Worm (Caenorhabditis elegans): ENCODE data around the gene sgk-1.

sgk-1 gene

DNA sequence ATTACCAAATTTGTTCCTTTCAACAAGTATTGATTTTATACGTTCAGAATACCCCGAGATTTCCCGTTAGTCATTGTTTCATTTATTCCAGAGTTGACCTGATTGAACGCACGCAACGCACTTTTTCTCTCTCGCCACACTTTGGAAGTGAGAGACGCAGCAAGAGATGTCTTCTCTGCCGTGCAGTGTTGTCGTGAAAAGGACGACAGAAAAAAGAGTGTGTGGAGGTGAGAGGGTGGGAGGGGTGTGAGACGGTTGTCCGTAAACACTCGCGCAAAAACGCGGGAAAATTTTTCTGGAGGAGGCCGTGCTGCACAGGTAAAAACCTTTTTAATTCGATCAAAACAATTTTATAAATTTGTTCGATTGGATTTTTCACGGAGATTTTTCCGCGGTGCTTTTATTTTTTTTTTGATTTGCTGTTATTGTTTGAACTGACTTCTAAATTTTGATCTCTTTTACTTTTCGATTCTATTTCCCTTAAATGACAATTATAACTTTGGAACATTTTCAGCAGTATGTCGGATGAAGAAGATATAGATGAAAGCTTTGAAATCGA lies 13.4 kb upstream of the sgk-1 start, which contains the start of gene sdc-1:
Gene sdc-1, plus strand, starts transcription at position 509 of the 559 bp plus-strand sequence.
- TF ChIP-seq rbr-2 (tag; optimal IDR thresholded peaks at IDR 0.05): peak; percentile 34
- no peak for TF ChIP-seq fos-1 (tag; optimal IDR thresholded peaks at IDR 0.05)
- TF ChIP-seq mxl-2 (GFP tag; conservative IDR thresholded peaks at IDR 0.05): no peak
- TF ChIP-seq lin-38 (GFP tag; IDR thresholded peaks at IDR 0.05): no peak
- TF ChIP-seq ceh-28 (tag; optimal IDR thresholded peaks at IDR 0.05): no peak
- TF ChIP-seq nhr-102 (tag; optimal IDR thresholded peaks at IDR 0.05): no peak
- no peak for TF ChIP-seq nhr-111 (GFP tag; optimal IDR thresholded peaks at IDR 0.05)
- TF ChIP-seq zfp-2 (tag; optimal IDR thresholded peaks at IDR 0.05): no peak
- no peak for TF ChIP-seq egl-27 (tag; optimal IDR thresholded peaks at IDR 0.05)
- peak; percentile 39 for TF ChIP-seq nhr-11 (tag; optimal IDR thresholded peaks at IDR 0.05)
- no peak for TF ChIP-seq nhr-42 (GFP tag; IDR thresholded peaks at IDR 0.05)
- TF ChIP-seq cey-2 (tag; optimal IDR thresholded peaks at IDR 0.05; ENCODE audit: borderline replicate concordance, insufficient read depth): no peak
- TF ChIP-seq mep-1 (tag; optimal IDR thresholded peaks at IDR 0.05): peak; percentile 67
- no peak for TF ChIP-seq skn-1 (tag; optimal IDR thresholded peaks at IDR 0.05)
- TF ChIP-seq mdt-29 (GFP tag; IDR thresholded peaks at IDR 0.05): no peak
- TF ChIP-seq hlh-11 (tag; optimal IDR thresholded peaks at IDR 0.05): peak; percentile 62
- no peak for TF ChIP-seq F10B5.3 (tag; optimal IDR thresholded peaks at IDR 0.05)
- TF ChIP-seq set-16 (GFP tag; IDR thresholded peaks at IDR 0.05): peak; percentile 19; the same call in 1 of the 2 replicates
- TF ChIP-seq mdl-1 (tag; optimal IDR thresholded peaks at IDR 0.05): peak; percentile 6 to 68
- no peak for TF ChIP-seq spr-3 (GFP tag; optimal IDR thresholded peaks at IDR 0.05)
- peak; percentile 52 for TF ChIP-seq nhr-6 (tag; optimal IDR thresholded peaks at IDR 0.05)
- TF ChIP-seq spr-1 (tag; optimal IDR thresholded peaks at IDR 0.05): no peak
- no peak for TF ChIP-seq ceh-62 (tag; optimal IDR thresholded peaks at IDR 0.05)
- no peak for TF ChIP-seq daf-12 (tag; optimal IDR thresholded peaks at IDR 0.05)
- no peak for TF ChIP-seq saeg-2 (GFP tag; IDR thresholded peaks at IDR 0.05)
- TF ChIP-seq hmg-1.1 (GFP tag; IDR thresholded peaks at IDR 0.05): peak; percentile 51; the same call in 1 of the 2 replicates
- TF ChIP-seq daf-8 (GFP tag; IDR thresholded peaks at IDR 0.05): no peak
- no peak for TF ChIP-seq lir-3 (tag; optimal IDR thresholded peaks at IDR 0.05)
- no peak for TF ChIP-seq snpc-4 (tag; optimal IDR thresholded peaks at IDR 0.05)
- no peak for TF ChIP-seq ces-1 (GFP tag; optimal IDR thresholded peaks at IDR 0.05)
- TF ChIP-seq ceh-32 (tag; optimal IDR thresholded peaks at IDR 0.05; ENCODE audit: poor library complexity): no peak
- no peak for TF ChIP-seq zip-2 (tag; optimal IDR thresholded peaks at IDR 0.05)
- no peak for TF ChIP-seq ztf-11 (tag; optimal IDR thresholded peaks at IDR 0.05)
- no peak for TF ChIP-seq F37D6.2 (tag; optimal IDR thresholded peaks at IDR 0.05)
- no peak for TF ChIP-seq nhr-41 (GFP tag; IDR thresholded peaks at IDR 0.05)
- no peak for TF ChIP-seq F49E8.2 (tag; optimal IDR thresholded peaks at IDR 0.05; ENCODE audit: borderline replicate concordance)
- peak; percentile 70 for TF ChIP-seq dpl-1 (GFP tag; optimal IDR thresholded peaks at IDR 0.05)
- no peak for TF ChIP-seq ctbp-1 (GFP tag; IDR thresholded peaks at IDR 0.05)
- TF ChIP-seq nhr-28 (tag; optimal IDR thresholded peaks at IDR 0.05): peak; percentile 20
- no peak for TF ChIP-seq zip-11 (GFP tag; IDR thresholded peaks at IDR 0.05)
- peak; percentile 51 for TF ChIP-seq hlh-30 (tag; optimal IDR thresholded peaks at IDR 0.05; ENCODE audit: insufficient read depth)
- TF ChIP-seq T20F7.1 (GFP tag; optimal IDR thresholded peaks at IDR 0.05): no peak
- TF ChIP-seq unc-130 (GFP tag; optimal IDR thresholded peaks at IDR 0.05): no peak
- no peak for TF ChIP-seq F26F4.8 (GFP tag; conservative IDR thresholded peaks at IDR 0.05)
- TF ChIP-seq lim-7 (GFP tag; IDR thresholded peaks at IDR 0.05): no peak
- no peak for TF ChIP-seq R02D3.7 (tag; optimal IDR thresholded peaks at IDR 0.05)
- no peak for TF ChIP-seq ZK546.5 (tag; optimal IDR thresholded peaks at IDR 0.05)
- no peak for TF ChIP-seq gei-8 (GFP tag; optimal IDR thresholded peaks at IDR 0.05)
- no peak for TF ChIP-seq zag-1 (tag; optimal IDR thresholded peaks at IDR 0.05)
- no peak for TF ChIP-seq pqm-1 (tag; optimal IDR thresholded peaks at IDR 0.05)
- TF ChIP-seq arid-1 (GFP tag; conservative IDR thresholded peaks at IDR 0.05): no peak
- 0 out of 2 replicates have a peak, but pooled peaks have one; percentile 12 for TF ChIP-seq madf-9 (GFP tag; conservative IDR thresholded peaks at IDR 0.05)
